Fruit fly (Drosophila melanogaster) whole organism, embryonic: ENCODE results near the gene pnt.

Experiments
- Awh ChIP-seq: fragments of 200-800 bp; sonication (Bioruptor generic); IDR thresholded peaks from 2 replicates; pipeline ENCODE4, ENCODE4 v1.3.6; 2022; ENCODE audit warnings: missing biosample characterization, missing genetic modification characterization
- BEAF-32 ChIP-seq: fragments of 200-800 bp; sonication (Bioruptor generic); optimal IDR thresholded peaks from 3 replicates; lab custom pipeline; 2017; ENCODE audit warnings: missing biosample characterization, missing genetic modification characterization, mild to moderate bottlenecking, moderate library complexity, missing genetic modification reagents
- Bdp1 ChIP-seq: fragments of 200-800 bp; sonication (Bioruptor generic); optimal IDR thresholded peaks from 3 replicates; lab custom pipeline; 2016; ENCODE audit warnings: missing biosample characterization, missing genetic modification characterization
- CG10431 ChIP-seq: fragments of 200-800 bp; sonication (Bioruptor generic); optimal IDR thresholded peaks from 3 replicates; lab custom pipeline; 2018; ENCODE audit warnings: missing biosample characterization, mild to moderate bottlenecking, missing genetic modification characterization
- CG10565 ChIP-seq: fragments of 200-800 bp; sonication (Bioruptor generic); optimal IDR thresholded peaks from 3 replicates; lab custom pipeline; 2016; ENCODE audit warnings: missing biosample characterization, mild to moderate bottlenecking, missing genetic modification characterization
- CG10979 ChIP-seq: fragments of 200-800 bp; sonication (Bioruptor generic); optimal IDR thresholded peaks from 2 replicates; lab custom pipeline; 2018; ENCODE audit warnings: missing biosample characterization, mild to moderate bottlenecking, missing genetic modification characterization, moderate library complexity
- CG11560 ChIP-seq: fragments of 200-800 bp; sonication (Bioruptor generic); IDR thresholded peaks from 3 replicates; pipeline ENCODE4 v1.3.6; 2022; ENCODE audit warnings: missing biosample characterization, missing genetic modification characterization
- CG12071 ChIP-seq: fragments of 200-800 bp; sonication (Bioruptor generic); optimal IDR thresholded peaks from 3 replicates; lab custom pipeline; 2018; ENCODE audit warnings: missing biosample characterization, mild to moderate bottlenecking, missing genetic modification characterization
- CG15011 ChIP-seq: fragments of 200-800 bp; sonication (Bioruptor generic); optimal IDR thresholded peaks from 3 replicates; lab custom pipeline; 2018; ENCODE audit warnings: missing biosample characterization, mild to moderate bottlenecking, missing genetic modification characterization
- CG1647 ChIP-seq: fragments of 200-800 bp; sonication (Bioruptor generic); optimal IDR thresholded peaks from 3 replicates; lab custom pipeline; 2016; ENCODE audit warnings: missing biosample characterization, missing genetic modification characterization
- CG18262 ChIP-seq: fragments of 200-800 bp; optimal IDR thresholded peaks from 3 replicates; lab custom pipeline; 2019; ENCODE audit warnings: missing biosample characterization, mild to moderate bottlenecking, missing genetic modification characterization, moderate library complexity
- CG2712 ChIP-seq: fragments of 200-800 bp; optimal IDR thresholded peaks from 3 replicates; lab custom pipeline; 2019; ENCODE audit warnings: missing biosample characterization, mild to moderate bottlenecking, missing genetic modification characterization, moderate library complexity
- CG3065 ChIP-seq: fragments of 200-800 bp; sonication (Bioruptor generic); optimal IDR thresholded peaks from 2 replicates; lab custom pipeline; 2016; ENCODE audit warnings: missing biosample characterization, missing genetic modification characterization
- CG3163 ChIP-seq: fragments of 200-800 bp; sonication (Bioruptor generic); optimal IDR thresholded peaks from 3 replicates; lab custom pipeline; 2016; ENCODE audit warnings: missing biosample characterization, missing genetic modification characterization
- CG34224 ChIP-seq: fragments of 200-800 bp; sonication (Bioruptor generic); IDR thresholded peaks from 3 replicates; pipeline ENCODE4 v1.3.6; 2022; ENCODE audit warnings: missing biosample characterization, missing genetic modification characterization; ENCODE audit not compliant: partially characterized antibody
- CG4360 ChIP-seq: fragments of 200-800 bp; sonication (Bioruptor generic); IDR thresholded peaks from 2 replicates; pipeline ENCODE4 v1.3.6; 2022; ENCODE audit warnings: missing biosample characterization, missing genetic modification characterization
- CG6654 ChIP-seq: fragments of 200-800 bp; sonication (Bioruptor generic); optimal IDR thresholded peaks from 2 replicates; lab custom pipeline; 2017; ENCODE audit warnings: missing biosample characterization, mild to moderate bottlenecking, missing genetic modification characterization
- CG6791 ChIP-seq: fragments of 200-800 bp; sonication (Bioruptor generic); IDR thresholded peaks from 3 replicates; pipeline ENCODE4 v1.3.6; 2022; ENCODE audit warnings: missing biosample characterization, missing genetic modification characterization; ENCODE audit not compliant: partially characterized antibody
- CG7963 ChIP-seq: fragments of 200-800 bp; sonication (Bioruptor generic); IDR thresholded peaks from 3 replicates; pipeline ENCODE4 v1.3.6; 2022; ENCODE audit warnings: missing biosample characterization, missing genetic modification characterization; ENCODE audit not compliant: partially characterized antibody
- CG9437 ChIP-seq: fragments of 200-800 bp; sonication (Bioruptor generic); optimal IDR thresholded peaks from 2 replicates; lab custom pipeline; 2018; ENCODE audit warnings: missing biosample characterization, mild to moderate bottlenecking, missing genetic modification characterization
- ERR ChIP-seq: fragments of 200-800 bp; sonication (Bioruptor generic); optimal IDR thresholded peaks from 2 replicates; lab custom pipeline; 2016; ENCODE audit warnings: missing biosample characterization, missing genetic modification characterization
- Ets97D ChIP-seq: fragments of 200-800 bp; sonication (Bioruptor generic); optimal IDR thresholded peaks from 3 replicates; lab custom pipeline; 2016; ENCODE audit warnings: missing biosample characterization, missing genetic modification characterization
- HLH4C ChIP-seq: fragments of 200-800 bp; sonication (Bioruptor generic); IDR thresholded peaks from 3 replicates; pipeline ENCODE4 v1.3.6; 2022; ENCODE audit warnings: missing biosample characterization, missing genetic modification characterization; ENCODE audit not compliant: partially characterized antibody
- HmgZ ChIP-seq: fragments of 200-800 bp; sonication (Bioruptor generic); optimal IDR thresholded peaks from 2 replicates; lab custom pipeline; 2018; ENCODE audit warnings: missing biosample characterization, mild to moderate bottlenecking, missing genetic modification characterization
- Hr39 ChIP-seq: fragments of >200 bp; optimal IDR thresholded peaks from 2 replicates; lab custom pipeline; 2017
- Mes4 ChIP-seq: fragments of 200-800 bp; sonication (Bioruptor generic); optimal IDR thresholded peaks from 2 replicates; lab custom pipeline; 2016; ENCODE audit warnings: missing biosample characterization, missing genetic modification characterization
- Myb ChIP-seq: fragments of 200-800 bp; sonication (Bioruptor generic); optimal IDR thresholded peaks from 2 replicates; lab custom pipeline; 2016; ENCODE audit warnings: missing biosample characterization, missing genetic modification characterization
- Neu2 ChIP-seq: fragments of 200-800 bp; sonication (Bioruptor generic); optimal IDR thresholded peaks from 3 replicates; lab custom pipeline; 2016; ENCODE audit warnings: missing biosample characterization, missing genetic modification characterization, borderline replicate concordance
- Scr ChIP-seq: fragments of 200-800 bp; sonication (Bioruptor generic); IDR thresholded peaks from 2 replicates; pipeline ENCODE4 v1.3.6; 2022; ENCODE audit warnings: missing biosample characterization, missing genetic modification characterization; ENCODE audit not compliant: partially characterized antibody
- Sin3A ChIP-seq: fragments of >200 bp; optimal IDR thresholded peaks from 2 replicates; lab custom pipeline; 2018
- TFAM ChIP-seq: fragments of 200-800 bp; sonication (Bioruptor generic); optimal IDR thresholded peaks from 2 replicates; lab custom pipeline; 2017; ENCODE audit warnings: missing biosample characterization, missing genetic modification characterization, inconsistent platforms
- Tbp ChIP-seq: fragments of >200 bp; optimal IDR thresholded peaks from 2 replicates; lab custom pipeline; 2018; ENCODE audit warnings: missing biosample characterization, missing genetic modification characterization
- ab ChIP-seq: fragments of 200-800 bp; sonication (Bioruptor generic); optimal IDR thresholded peaks from 2 replicates; lab custom pipeline; 2016; ENCODE audit warnings: missing biosample characterization, missing genetic modification characterization
- amos ChIP-seq: fragments of 200-800 bp; sonication (Bioruptor generic); IDR thresholded peaks from 2 replicates; pipeline ENCODE4 v1.3.6; 2022; ENCODE audit warnings: missing biosample characterization, missing genetic modification characterization; ENCODE audit not compliant: partially characterized antibody
- bbx ChIP-seq: fragments of 200-800 bp; sonication (Bioruptor generic); IDR thresholded peaks from 2 replicates; pipeline ENCODE4 v1.3.6; 2022; ENCODE audit warnings: missing biosample characterization, missing genetic modification characterization; ENCODE audit not compliant: partially characterized antibody
- bigmax ChIP-seq: fragments of 200-800 bp; sonication (Bioruptor generic); optimal IDR thresholded peaks from 2 replicates; lab custom pipeline; 2018; ENCODE audit warnings: missing biosample characterization, mild to moderate bottlenecking, missing genetic modification characterization
- cg ChIP-seq: fragments of 200-800 bp; sonication (Bioruptor generic); optimal IDR thresholded peaks from 3 replicates; lab custom pipeline; 2019; ENCODE audit warnings: missing biosample characterization, mild to moderate bottlenecking, missing genetic modification characterization, moderate library complexity
- dpn ChIP-seq, 2 experiments: fragments of 200-800 bp; sonication (Bioruptor generic); optimal IDR thresholded peaks; 3 replicates each; lab custom pipeline; 2016; ENCODE audit warnings: missing biosample characterization in 2 of 2, missing genetic modification characterization in 2 of 2
- gem ChIP-seq: fragments of 200-800 bp; sonication (Bioruptor generic); optimal IDR thresholded peaks from 2 replicates; lab custom pipeline; 2019; ENCODE audit warnings: missing biosample characterization, mild to moderate bottlenecking, missing genetic modification characterization, moderate library complexity
- gsb-n ChIP-seq: fragments of 200-800 bp; sonication (Bioruptor generic); optimal IDR thresholded peaks from 3 replicates; lab custom pipeline; 2018; ENCODE audit warnings: missing biosample characterization, mild to moderate bottlenecking, missing genetic modification characterization
- gt ChIP-seq: fragments of 200-800 bp; sonication (Bioruptor generic); IDR thresholded peaks from 2 replicates; pipeline ENCODE4 v1.3.6; 2022; ENCODE audit warnings: missing biosample characterization, missing genetic modification characterization
- jing ChIP-seq: fragments of 200-800 bp; sonication (Bioruptor generic); optimal IDR thresholded peaks from 2 replicates; lab custom pipeline; 2018; ENCODE audit warnings: missing biosample characterization, mild to moderate bottlenecking, missing genetic modification characterization
- klu ChIP-seq: fragments of 200-800 bp; sonication (Bioruptor generic); IDR thresholded peaks from 2 replicates; pipeline ENCODE4 v1.3.6; 2022; ENCODE audit warnings: missing biosample characterization, missing genetic modification characterization
- lmd ChIP-seq: fragments of 200-800 bp; sonication (Bioruptor generic); IDR thresholded peaks from 2 replicates; pipeline ENCODE4 v1.3.6; 2022; ENCODE audit warnings: missing biosample characterization, missing genetic modification characterization
- luna ChIP-seq: fragments of 200-800 bp; sonication (Bioruptor generic); optimal IDR thresholded peaks from 2 replicates; lab custom pipeline; 2016; ENCODE audit warnings: missing biosample characterization, missing genetic modification characterization
- pita ChIP-seq: fragments of 200-800 bp; sonication (Bioruptor generic); optimal IDR thresholded peaks from 2 replicates; lab custom pipeline; 2017; ENCODE audit warnings: missing biosample characterization, mild to moderate bottlenecking, missing genetic modification characterization
- pnt ChIP-seq: fragments of 200-800 bp; sonication (Bioruptor generic); optimal IDR thresholded peaks from 3 replicates; lab custom pipeline; 2016; ENCODE audit warnings: missing biosample characterization, missing genetic modification characterization
- sqz ChIP-seq: fragments of 200-800 bp; sonication (Bioruptor generic); optimal IDR thresholded peaks from 3 replicates; lab custom pipeline; 2018; ENCODE audit warnings: missing biosample characterization, mild to moderate bottlenecking, missing genetic modification characterization
- z ChIP-seq: fragments of 200-800 bp; sonication (Bioruptor generic); IDR thresholded peaks from 3 replicates; pipeline ENCODE4 v1.3.6; 2022; ENCODE audit warnings: missing biosample characterization, missing genetic modification characterization
- zen ChIP-seq: fragments of 200-800 bp; sonication (Bioruptor generic); optimal IDR thresholded peaks from 3 replicates; lab custom pipeline; 2018; ENCODE audit warnings: missing biosample characterization, mild to moderate bottlenecking, missing genetic modification characterization, moderate library complexity
- zen2 ChIP-seq: fragments of 200-800 bp; sonication (Bioruptor generic); IDR thresholded peaks from 3 replicates; pipeline ENCODE4 v1.3.6; 2022; ENCODE audit warnings: missing biosample characterization, missing genetic modification characterization; ENCODE audit not compliant: partially characterized antibody

The pnt gene

DNA sequence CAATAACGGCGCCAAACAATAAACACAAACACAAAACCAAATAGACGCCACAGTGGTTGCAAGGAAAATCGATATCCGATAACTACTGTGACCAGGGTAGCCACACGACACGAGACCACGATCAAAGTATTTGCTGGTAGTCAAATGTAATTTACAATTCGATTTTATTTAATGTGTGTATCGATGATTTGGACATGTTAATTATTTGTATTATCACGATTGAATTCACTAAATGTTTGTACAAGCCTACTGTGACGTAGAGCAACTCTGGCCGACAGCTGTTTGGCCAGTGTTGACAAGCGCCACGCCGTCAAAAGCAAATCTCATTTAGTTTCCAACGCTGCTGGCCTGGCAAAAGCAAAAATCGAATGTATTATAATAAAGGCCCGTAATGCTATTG, 94.7 kb downstream of the pnt start, which contains the start of the genes Rad60 and EloA (continued):
- TF ChIP-seq CG6791 (GFP tag; lab: Robert Waterston, UW) (peak; percentile 60), klu (GFP tag; lab: Robert Waterston, UW) (peak; percentile 59; the same call in 1 of the 2 replicates), Bdp1 (GFP tag; lab: Kevin White, UChicago) (peak; percentile 82), CG10565 (no peak), CG9437 (peak; percentile 44), gt (GFP tag; lab: Robert Waterston, UW) (no peak), CG12071 (peak; percentile 57), gsb-n (tag; lab: Kevin White, UChicago) (peak; percentile 46), HmgZ (tag; lab: Kevin White, UChicago) (peak; percentile 91), cg (GFP tag; lab: Kevin White, UChicago) (peak; percentile 42), CG15011 (GFP tag; lab: Kevin White, UChicago) (no peak), Ets97D (GFP tag; lab: Kevin White, UChicago) (peak; percentile 89), BEAF-32 (peak; percentile 63), zen2 (GFP tag; lab: Robert Waterston, UW) (peak; percentile 54; the same call in 1 of the 3 replicates), CG4360 (GFP tag; lab: Robert Waterston, UW) (no peak), CG6654 (peak; percentile 36), dpn (GFP tag; optimal IDR thresholded peaks at IDR 0.05; lab: Kevin White, UChicago) (peak; percentile 84 to 87), pnt (GFP tag; lab: Kevin White, UChicago) (peak; percentile 72), luna (GFP tag; lab: Kevin White, UChicago) (peak; percentile 58), Mes4 (GFP tag; lab: Kevin White, UChicago) (peak; percentile 73), pita (no peak), Neu2 (GFP tag; lab: Kevin White, UChicago) (no peak), bigmax (GFP tag; lab: Kevin White, UChicago) (no peak), CG3065 (peak; percentile 64), CG10979 (tag; lab: Kevin White, UChicago) (peak; percentile 65), gem (tag; lab: Kevin White, UChicago) (peak; percentile 79), sqz (peak; percentile 2), CG2712 (tag; lab: Kevin White, UChicago) (peak; percentile 79), Scr (GFP tag; lab: Robert Waterston, UW) (peak; percentile 71), ERR (peak; percentile 86), Myb (GFP tag; lab: Kevin White, UChicago) (peak; percentile 79), Awh (GFP tag; lab: Robert Waterston, UW) (peak; percentile 68), lmd (GFP tag; lab: Robert Waterston, UW) (peak; percentile 55; the same call in 1 of the 2 replicates), z (GFP tag; lab: Robert Waterston, UW) (no peak), Tbp (GFP tag; lab: Kevin White, UChicago) (peak; percentile 82), CG3163 (peak; percentile 58), CG11560 (no peak), Sin3A (peak; percentile 91), HLH4C (GFP tag; lab: Robert Waterston, UW) (peak; percentile 65; the same call in 2 of the 3 replicates), amos (GFP tag; lab: Robert Waterston, UW) (peak; percentile 61), CG34224 (peak; percentile 64), Hr39 (lab: Kevin White, UChicago) (no peak), CG10431 (GFP tag; lab: Kevin White, UChicago) (peak; percentile 50), CG7963 (GFP tag; lab: Robert Waterston, UW) (0 out of 3 replicates have a peak, but pooled peaks have one; percentile 52), ab (GFP tag; lab: Kevin White, UChicago) (peak; percentile 56), TFAM (no peak), jing (GFP tag; lab: Kevin White, UChicago) (peak; percentile 19), bbx (GFP tag; lab: Robert Waterston, UW) (peak; percentile 72), CG18262 (tag; lab: Kevin White, UChicago) (peak; percentile 57), CG1647 (GFP tag; lab: Kevin White, UChicago) (peak; percentile 73), zen (tag; lab: Kevin White, UChicago) (peak; percentile 83)
